Worm (Caenorhabditis elegans): ENCODE measurements around the gene K04D7.6.

K04D7.6 gene

ce11 chrIV:10221187-10221586 lies 15.1 kb upstream of the K04D7.6 start, which contains the start of gene tram-1:
Gene tram-1, minus strand, starts transcription at chrIV:10221287.
- TF ChIP-seq cog-1 (tag; optimal IDR thresholded peaks at IDR 0.05) (no peak), ztf-23 (GFP tag; IDR thresholded peaks at IDR 0.05) (no peak), med-1 (GFP tag; optimal IDR thresholded peaks at IDR 0.05; ENCODE audit: insufficient read depth) (no peak)

ce11 chrIV:10219208-10219607 lies 13.1 kb upstream of the K04D7.6 start, which contains the start of gene qns-1:
Gene qns-1, minus strand, starts transcription at chrIV:10219308.
- no peak for TF ChIP-seq cog-1 (tag; optimal IDR thresholded peaks at IDR 0.05)
- TF ChIP-seq med-1 (GFP tag; optimal IDR thresholded peaks at IDR 0.05; ENCODE audit: insufficient read depth), result no peak
- no peak for TF ChIP-seq flt-1 (GFP tag; IDR thresholded peaks at IDR 0.05)
- no peak for TF ChIP-seq klf-2 (GFP tag; conservative IDR thresholded peaks at IDR 0.05)
- no peak for TF ChIP-seq ztf-29 (GFP tag; IDR thresholded peaks at IDR 0.05)
- no peak for TF ChIP-seq tab-1 (GFP tag; IDR thresholded peaks at IDR 0.05)
- TF ChIP-seq ztf-23 (GFP tag; IDR thresholded peaks at IDR 0.05), result no peak
- TF ChIP-seq ref-1 (GFP tag; conservative IDR thresholded peaks at IDR 0.05), result no peak
- TF ChIP-seq T22C8.4 (GFP tag; IDR thresholded peaks at IDR 0.05), result no peak

ce11 chrIV:10216704-10217296 lies 10.7 kb upstream of the K04D7.6 start:
- no peak for TF ChIP-seq ref-1 (GFP tag; conservative IDR thresholded peaks at IDR 0.05)
- TF ChIP-seq flt-1 (GFP tag; IDR thresholded peaks at IDR 0.05), result no peak
- TF ChIP-seq klf-2 (GFP tag; conservative IDR thresholded peaks at IDR 0.05), result no peak
- TF ChIP-seq ztf-23 (GFP tag; IDR thresholded peaks at IDR 0.05), result no peak
- TF ChIP-seq med-1 (GFP tag; optimal IDR thresholded peaks at IDR 0.05; ENCODE audit: insufficient read depth), result no peak
- TF ChIP-seq cog-1 (tag; optimal IDR thresholded peaks at IDR 0.05), result no peak
- TF ChIP-seq T22C8.4 (GFP tag; IDR thresholded peaks at IDR 0.05), result no peak
- no peak for TF ChIP-seq ztf-29 (GFP tag; IDR thresholded peaks at IDR 0.05)
- TF ChIP-seq tab-1 (GFP tag; IDR thresholded peaks at IDR 0.05), result no peak

- TF ChIP-seq tab-1 (GFP tag; IDR thresholded peaks at IDR 0.05), result no peak
- TF ChIP-seq flt-1 (GFP tag; IDR thresholded peaks at IDR 0.05), result no peak
- TF ChIP-seq ztf-23 (GFP tag; IDR thresholded peaks at IDR 0.05), result no peak
- no peak for TF ChIP-seq cog-1 (tag; optimal IDR thresholded peaks at IDR 0.05)
- no peak for TF ChIP-seq ztf-29 (GFP tag; IDR thresholded peaks at IDR 0.05)
- no peak for TF ChIP-seq T22C8.4 (GFP tag; IDR thresholded peaks at IDR 0.05)
- TF ChIP-seq klf-2 (GFP tag; conservative IDR thresholded peaks at IDR 0.05), result no peak
- no peak for TF ChIP-seq med-1 (GFP tag; optimal IDR thresholded peaks at IDR 0.05; ENCODE audit: insufficient read depth)
- no peak for TF ChIP-seq ref-1 (GFP tag; conservative IDR thresholded peaks at IDR 0.05)
These were observed 10.0 kb upstream of the K04D7.6 start, which contains the start of gene col-124 for ce11 chrIV:10216078-10216477. Gene col-124, plus strand, starts transcription at chrIV:10216451.

ce11 chrIV:10215393-10215792 lies 9.3 kb upstream of the K04D7.6 start:
- TF ChIP-seq ztf-23 (GFP tag; IDR thresholded peaks at IDR 0.05) (no peak), ztf-29 (GFP tag; IDR thresholded peaks at IDR 0.05) (no peak), klf-2 (GFP tag; conservative IDR thresholded peaks at IDR 0.05) (no peak), flt-1 (GFP tag; IDR thresholded peaks at IDR 0.05) (no peak), ref-1 (GFP tag; conservative IDR thresholded peaks at IDR 0.05) (no peak), tab-1 (GFP tag; IDR thresholded peaks at IDR 0.05) (no peak), T22C8.4 (GFP tag; IDR thresholded peaks at IDR 0.05) (no peak), cog-1 (tag; optimal IDR thresholded peaks at IDR 0.05) (no peak), med-1 (GFP tag; optimal IDR thresholded peaks at IDR 0.05; ENCODE audit: insufficient read depth) (no peak)

ce11 chrIV:10214811-10215210 lies 8.7 kb upstream of the K04D7.6 start, which contains the start of gene abt-1:
Gene abt-1, minus strand, starts transcription at chrIV:10214911.
- TF ChIP-seq klf-2 (GFP tag; conservative IDR thresholded peaks at IDR 0.05) (no peak), tab-1 (GFP tag; IDR thresholded peaks at IDR 0.05) (no peak), ref-1 (GFP tag; conservative IDR thresholded peaks at IDR 0.05) (no peak), T22C8.4 (GFP tag; IDR thresholded peaks at IDR 0.05) (no peak), med-1 (GFP tag; optimal IDR thresholded peaks at IDR 0.05; ENCODE audit: insufficient read depth) (no peak), ztf-23 (GFP tag; IDR thresholded peaks at IDR 0.05) (no peak), ztf-29 (GFP tag; IDR thresholded peaks at IDR 0.05) (no peak), flt-1 (GFP tag; IDR thresholded peaks at IDR 0.05) (no peak), cog-1 (tag; optimal IDR thresholded peaks at IDR 0.05) (no peak)

- no peak for TF ChIP-seq ref-1 (GFP tag; conservative IDR thresholded peaks at IDR 0.05)
- no peak for TF ChIP-seq med-1 (GFP tag; optimal IDR thresholded peaks at IDR 0.05; ENCODE audit: insufficient read depth)
- TF ChIP-seq ztf-29 (GFP tag; IDR thresholded peaks at IDR 0.05), result no peak
- no peak for TF ChIP-seq cog-1 (tag; optimal IDR thresholded peaks at IDR 0.05)
- no peak for TF ChIP-seq T22C8.4 (GFP tag; IDR thresholded peaks at IDR 0.05)
- TF ChIP-seq klf-2 (GFP tag; conservative IDR thresholded peaks at IDR 0.05), result no peak
- no peak for TF ChIP-seq flt-1 (GFP tag; IDR thresholded peaks at IDR 0.05)
- no peak for TF ChIP-seq tab-1 (GFP tag; IDR thresholded peaks at IDR 0.05)
- no peak for TF ChIP-seq ztf-23 (GFP tag; IDR thresholded peaks at IDR 0.05)
These were observed 8.7 kb downstream of the K04D7.6 start, which contains the start of gene gon-4 for ce11 chrIV:10197317-10197867. Gene gon-4, plus strand, starts transcription at chrIV:10197817.

ce11 chrIV:10194345-10194744 lies 11.7 kb downstream of the K04D7.6 start, which contains the start of gene ptrg-1:
Gene ptrg-1, minus strand, starts transcription at chrIV:10194445.
- no peak for TF ChIP-seq ztf-29 (GFP tag; IDR thresholded peaks at IDR 0.05)
- no peak for TF ChIP-seq cog-1 (tag; optimal IDR thresholded peaks at IDR 0.05)
- no peak for TF ChIP-seq flt-1 (GFP tag; IDR thresholded peaks at IDR 0.05)
- TF ChIP-seq klf-2 (GFP tag; conservative IDR thresholded peaks at IDR 0.05), result no peak
- TF ChIP-seq ztf-23 (GFP tag; IDR thresholded peaks at IDR 0.05), result no peak
- TF ChIP-seq med-1 (GFP tag; optimal IDR thresholded peaks at IDR 0.05; ENCODE audit: insufficient read depth), result no peak
- no peak for TF ChIP-seq T22C8.4 (GFP tag; IDR thresholded peaks at IDR 0.05)
- no peak for TF ChIP-seq ref-1 (GFP tag; conservative IDR thresholded peaks at IDR 0.05)
- TF ChIP-seq tab-1 (GFP tag; IDR thresholded peaks at IDR 0.05), result no peak

ce11 chrIV:10191498-10191897 lies 14.6 kb downstream of the K04D7.6 start:
- TF ChIP-seq ztf-29 (GFP tag; IDR thresholded peaks at IDR 0.05), result no peak
- TF ChIP-seq flt-1 (GFP tag; IDR thresholded peaks at IDR 0.05), result no peak
- TF ChIP-seq ztf-23 (GFP tag; IDR thresholded peaks at IDR 0.05), result no peak
- TF ChIP-seq klf-2 (GFP tag; conservative IDR thresholded peaks at IDR 0.05), result no peak
- TF ChIP-seq med-1 (GFP tag; optimal IDR thresholded peaks at IDR 0.05; ENCODE audit: insufficient read depth), result no peak
- no peak for TF ChIP-seq tab-1 (GFP tag; IDR thresholded peaks at IDR 0.05)
- no peak for TF ChIP-seq ref-1 (GFP tag; conservative IDR thresholded peaks at IDR 0.05)
- TF ChIP-seq T22C8.4 (GFP tag; IDR thresholded peaks at IDR 0.05), result no peak
- no peak for TF ChIP-seq cog-1 (tag; optimal IDR thresholded peaks at IDR 0.05)

Data from whole organism, midembryonic.